Worm (Caenorhabditis elegans) whole organism, L1 larva: ENCODE measurements around the gene dsb-2.

Experiments used
- C04F5.9 ChIP-seq: sonication (generic microtip); optimal IDR thresholded peaks from 2 replicates; lab custom pipeline; 2016; ENCODE audit warnings: missing genetic modification characterization, missing compliant biosample characterization
- C34B4.2 ChIP-seq: sonication (generic microtip); optimal IDR thresholded peaks from 2 replicates; lab custom pipeline; 2017; ENCODE audit warnings: mild to moderate bottlenecking, missing genetic modification characterization, missing compliant biosample characterization
- aha-1 ChIP-seq: fragments of 150-350 bp; optimal IDR thresholded peaks from 2 replicates; lab custom pipeline; 2014; ENCODE audit warnings: missing biosample characterization, missing genetic modification characterization
- alr-1 ChIP-seq: fragments of 200-800 bp; sonication (Bioruptor generic); optimal IDR thresholded peaks from 2 replicates; lab custom pipeline; 2018; ENCODE audit warnings: borderline replicate concordance, mild to moderate bottlenecking, missing genetic modification characterization, missing compliant biosample characterization
- aly-2 ChIP-seq: fragments of 150-350 bp; optimal IDR thresholded peaks from 2 replicates; lab custom pipeline; 2014; ENCODE audit warnings: missing biosample characterization, missing genetic modification characterization
- blmp-1 ChIP-seq: fragments of 150-350 bp; optimal IDR thresholded peaks from 2 replicates; lab custom pipeline; 2014; ENCODE audit warnings: missing biosample characterization, missing genetic modification characterization
- ceh-63 ChIP-seq: fragments of 200-800 bp; sonication (Bioruptor generic); optimal IDR thresholded peaks from 2 replicates; lab custom pipeline; 2018; ENCODE audit warnings: mild to moderate bottlenecking, missing genetic modification characterization, missing compliant biosample characterization
- ceh-82 ChIP-seq, 3 experiments: fragments of 150-350 bp in 1 of 3; sonication (generic microtip) in 2 of 3; optimal IDR thresholded peaks; 2 replicates each; lab custom pipeline; 2014 to 2017; ENCODE audit warnings: missing biosample characterization in 3 of 3, missing genetic modification characterization in 3 of 3
- ceh-88 ChIP-seq: fragments of 200-800 bp; sonication (Bioruptor generic); IDR thresholded peaks from 2 replicates; pipeline ENCODE4 v1.3.6; 2022; ENCODE audit warnings: missing genetic modification characterization, missing compliant biosample characterization
- ces-1 ChIP-seq: fragments of 150-350 bp; optimal IDR thresholded peaks from 2 replicates; lab custom pipeline; 2014; ENCODE audit warnings: missing biosample characterization, missing genetic modification reagents, missing genetic modification characterization
- dpl-1 ChIP-seq, 3 experiments: fragments of 150-350 bp in 2 of 3; sonication (generic microtip) in 1 of 3; optimal IDR thresholded peaks; 2 replicates each; lab custom pipeline; 2014 to 2017; ENCODE audit warnings: missing biosample characterization in 3 of 3, missing genetic modification characterization in 3 of 3, missing genetic modification reagents in 3 of 3
- efl-3 ChIP-seq: fragments of 200-800 bp; sonication (Bioruptor generic); optimal IDR thresholded peaks from 2 replicates; lab custom pipeline; 2018; ENCODE audit warnings: mild to moderate bottlenecking, missing genetic modification characterization, missing compliant biosample characterization
- egl-13 ChIP-seq: sonication (generic microtip); optimal IDR thresholded peaks from 2 replicates; lab custom pipeline; 2016; ENCODE audit warnings: missing genotype, missing genetic modification reagents, missing genetic modification characterization, missing compliant biosample characterization
- egl-27 ChIP-seq, 2 experiments: fragments of 150-350 bp in 1 of 2; sonication (generic microtip); optimal IDR thresholded peaks; 3 replicates each; lab custom pipeline; 2017 to 2018; ENCODE audit warnings: missing biosample characterization in 2 of 2, missing genetic modification characterization in 2 of 2, missing genetic modification reagents in 2 of 2
- elt-3 ChIP-seq, 6 experiments: fragments of 150-350 bp in 1 of 6; sonication (generic microtip); optimal IDR thresholded peaks; 2 replicates each; lab custom pipeline; 2017 to 2018; ENCODE audit warnings: missing biosample characterization in 6 of 6, missing genetic modification characterization in 6 of 6, inconsistent platforms in 1 of 6
- ets-5 ChIP-seq: fragments of 200-800 bp; sonication (Bioruptor generic); IDR thresholded peaks from 2 replicates; pipeline ENCODE4 v1.3.6; 2022; ENCODE audit warnings: missing genetic modification characterization, missing compliant biosample characterization
- fkh-10 ChIP-seq: sonication (generic microtip); optimal IDR thresholded peaks from 2 replicates; lab custom pipeline; 2017; ENCODE audit warnings: missing biosample characterization, missing genetic modification reagents, missing genetic modification characterization
- fkh-8 ChIP-seq: sonication (generic microtip); optimal IDR thresholded peaks from 2 replicates; lab custom pipeline; 2016; ENCODE audit warnings: mild to moderate bottlenecking, missing genetic modification characterization, missing compliant biosample characterization
- fos-1 ChIP-seq: fragments of 150-350 bp; optimal IDR thresholded peaks from 2 replicates; lab custom pipeline; 2014; ENCODE audit warnings: missing biosample characterization, missing genetic modification characterization
- grh-1 ChIP-seq: fragments of 200-800 bp; sonication (Bioruptor generic); IDR thresholded peaks from 2 replicates; pipeline ENCODE4 v1.3.6; 2022; ENCODE audit warnings: missing genetic modification reagents, missing genetic modification characterization, missing compliant biosample characterization
- hlh-17 ChIP-seq: fragments of 200-800 bp; sonication (Bioruptor generic); optimal IDR thresholded peaks from 2 replicates; lab custom pipeline; 2018; ENCODE audit warnings: missing genetic modification characterization, mild to moderate bottlenecking, missing compliant biosample characterization, moderate library complexity, borderline replicate concordance
- hlh-4 ChIP-seq: sonication (generic microtip); optimal IDR thresholded peaks from 2 replicates; lab custom pipeline; 2016; ENCODE audit warnings: mild to moderate bottlenecking, missing genetic modification characterization, missing compliant biosample characterization
- lin-15B ChIP-seq: fragments of 150-350 bp; sonication (generic microtip); optimal IDR thresholded peaks from 3 replicates; lab custom pipeline; 2014; ENCODE audit warnings: missing biosample characterization, missing genetic modification characterization
- lin-35 ChIP-seq, 2 experiments: fragments of 150-350 bp; optimal IDR thresholded peaks; 2 replicates each; lab custom pipeline; 2014; ENCODE audit warnings: missing biosample characterization in 2 of 2, missing genetic modification characterization in 2 of 2, missing genetic modification reagents in 2 of 2
- lin-39 ChIP-seq: fragments of 150-350 bp; optimal IDR thresholded peaks from 2 replicates; lab custom pipeline; 2014; ENCODE audit warnings: missing biosample characterization, missing genetic modification reagents, missing genetic modification characterization
- lir-3 ChIP-seq: sonication (generic microtip); optimal IDR thresholded peaks from 2 replicates; lab custom pipeline; 2016; ENCODE audit warnings: mild to moderate bottlenecking, missing genetic modification characterization, moderate library complexity, missing compliant biosample characterization; ENCODE audit not compliant: poor library complexity
- mab-9 ChIP-seq: fragments of 200-800 bp; sonication (Bioruptor generic); IDR thresholded peaks from 2 replicates; pipeline ENCODE4 v1.3.6; 2022; ENCODE audit warnings: missing genetic modification reagents, missing genetic modification characterization, missing compliant biosample characterization
- mdl-1 ChIP-seq, 2 experiments: fragments of 150-350 bp; optimal IDR thresholded peaks; 2 replicates each; lab custom pipeline; 2014 to 2017; ENCODE audit warnings: missing biosample characterization in 2 of 2, missing genetic modification characterization in 2 of 2, inconsistent platforms in 1 of 2
- mef-2 ChIP-seq: fragments of 150-350 bp; optimal IDR thresholded peaks from 2 replicates; lab custom pipeline; 2014; ENCODE audit warnings: missing biosample characterization, missing genetic modification characterization
- mep-1 ChIP-seq: fragments of 150-350 bp; optimal IDR thresholded peaks from 2 replicates; lab custom pipeline; 2014; ENCODE audit warnings: missing biosample characterization, missing genetic modification characterization
- nhr-11 ChIP-seq: fragments of 150-350 bp; optimal IDR thresholded peaks from 2 replicates; lab custom pipeline; 2014; ENCODE audit warnings: missing biosample characterization, missing genetic modification characterization
- nhr-12 ChIP-seq: sonication (generic microtip); optimal IDR thresholded peaks from 2 replicates; lab custom pipeline; 2017; ENCODE audit warnings: missing biosample characterization, missing genetic modification characterization
- nhr-237 ChIP-seq: fragments of 150-350 bp; optimal IDR thresholded peaks from 2 replicates; lab custom pipeline; 2014; ENCODE audit warnings: missing biosample characterization, missing genetic modification characterization
- nhr-28 ChIP-seq: fragments of 150-350 bp; optimal IDR thresholded peaks from 2 replicates; lab custom pipeline; 2014; ENCODE audit warnings: missing biosample characterization, missing genetic modification characterization
- nhr-47 ChIP-seq: sonication (generic microtip); optimal IDR thresholded peaks from 2 replicates; lab custom pipeline; 2016; ENCODE audit warnings: mild to moderate bottlenecking, missing genetic modification characterization, moderate library complexity, missing compliant biosample characterization
- nhr-77 ChIP-seq: fragments of 150-350 bp; optimal IDR thresholded peaks from 2 replicates; lab custom pipeline; 2014; ENCODE audit warnings: missing biosample characterization, missing genetic modification characterization
- nhr-85 ChIP-seq: sonication (generic microtip); peaks from one replicate; lab custom pipeline; 2016; ENCODE audit warnings: missing genetic modification characterization, inconsistent platforms, missing compliant biosample characterization
- nhr-90 ChIP-seq: sonication (generic microtip); optimal IDR thresholded peaks from 2 replicates; lab custom pipeline; 2016; ENCODE audit warnings: mild to moderate bottlenecking, missing genetic modification characterization, missing compliant biosample characterization; ENCODE audit not compliant: poor library complexity
- pag-3 ChIP-seq: sonication (generic microtip); optimal IDR thresholded peaks from 2 replicates; lab custom pipeline; 2017; ENCODE audit warnings: missing genetic modification characterization, mild to moderate bottlenecking, missing compliant biosample characterization, antibody characterized with exemption, borderline replicate concordance; ENCODE audit not compliant: insufficient read depth
- pax-3 ChIP-seq: fragments of 200-800 bp; sonication (Bioruptor generic); optimal IDR thresholded peaks from 2 replicates; lab custom pipeline; 2018; ENCODE audit warnings: mild to moderate bottlenecking, missing genetic modification characterization, moderate library complexity, missing compliant biosample characterization
- pqm-1 ChIP-seq: sonication (generic microtip); optimal IDR thresholded peaks from 3 replicates; lab custom pipeline; 2017; ENCODE audit warnings: missing biosample characterization, missing genetic modification characterization
- rnt-1 ChIP-seq: sonication (generic microtip); optimal IDR thresholded peaks from 2 replicates; lab custom pipeline; 2016; ENCODE audit warnings: mild to moderate bottlenecking, missing genetic modification characterization, moderate library complexity, missing compliant biosample characterization
- skn-1 ChIP-seq: fragments of 150-350 bp; optimal IDR thresholded peaks from 2 replicates; lab custom pipeline; 2014; ENCODE audit warnings: missing biosample characterization, missing genetic modification characterization
- snu-23 ChIP-seq: sonication (generic microtip); optimal IDR thresholded peaks from 2 replicates; lab custom pipeline; 2016; ENCODE audit warnings: missing genetic modification characterization, missing compliant biosample characterization
- sup-37 ChIP-seq: fragments of 200-800 bp; sonication (Bioruptor generic); optimal IDR thresholded peaks from 2 replicates; lab custom pipeline; 2018; ENCODE audit warnings: mild to moderate bottlenecking, missing genetic modification characterization, missing compliant biosample characterization
- tbx-2 ChIP-seq: sonication (generic microtip); optimal IDR thresholded peaks from 2 replicates; lab custom pipeline; 2016; ENCODE audit warnings: missing genetic modification characterization, missing compliant biosample characterization
- tlp-1 ChIP-seq: fragments of 150-350 bp; optimal IDR thresholded peaks from 2 replicates; lab custom pipeline; 2014; ENCODE audit warnings: missing biosample characterization, missing genetic modification characterization
- unc-30 ChIP-seq: sonication (generic microtip); optimal IDR thresholded peaks from 2 replicates; lab custom pipeline; 2017; ENCODE audit warnings: missing biosample characterization, missing genetic modification characterization
- unc-62 ChIP-seq: fragments of 150-350 bp; optimal IDR thresholded peaks from 2 replicates; lab custom pipeline; 2014; ENCODE audit warnings: missing biosample characterization, missing genetic modification reagents, missing genetic modification characterization
- unc-86 ChIP-seq: sonication (generic microtip); optimal IDR thresholded peaks from 2 replicates; lab custom pipeline; 2016; ENCODE audit warnings: missing genetic modification characterization, missing compliant biosample characterization
- vab-15 ChIP-seq: sonication (generic microtip); optimal IDR thresholded peaks from 2 replicates; lab custom pipeline; 2017; ENCODE audit warnings: missing genotype, mild to moderate bottlenecking, missing genetic modification characterization, missing compliant biosample characterization
- ztf-4 ChIP-seq: fragments of 150-350 bp; optimal IDR thresholded peaks from 2 replicates; lab custom pipeline; 2014; ENCODE audit warnings: missing biosample characterization, missing genetic modification characterization

Gene dsb-2

ce11 chrII:14383644-14384043 is 27.3 kb upstream of the dsb-2 start, which contains the start of gene mes-2 (continued):
- TF ChIP-seq dpl-1 (GFP tag; optimal IDR thresholded peaks at IDR 0.05; lab: Kevin White, UChicago) (peak; percentile 98 to 99 (median 99)), nhr-77 (tag; lab: Kevin White, UChicago) (peak; percentile 88), ztf-4 (tag; lab: Kevin White, UChicago) (peak; percentile 73), unc-86 (tag; lab: Kevin White, UChicago) (peak; percentile 76), nhr-28 (tag; lab: Kevin White, UChicago) (no peak), hlh-4 (tag; lab: Kevin White, UChicago) (no peak), fkh-10 (peak; percentile 20), nhr-12 (no peak), lin-15B (peak; percentile 77), aha-1 (tag; lab: Kevin White, UChicago) (no peak), unc-62 (GFP tag; lab: Kevin White, UChicago) (no peak), fos-1 (tag; lab: Kevin White, UChicago) (peak; percentile 79), C04F5.9 (tag; lab: Kevin White, UChicago) (peak; percentile 26), pax-3 (tag; lab: Kevin White, UChicago) (peak; percentile 26), nhr-85 (tag; lab: Kevin White, UChicago) (peak; percentile 83), efl-3 (GFP tag; lab: Kevin White, UChicago) (no peak), blmp-1 (no peak), rnt-1 (tag; lab: Kevin White, UChicago) (peak; percentile 88), unc-30 (tag; lab: Kevin White, UChicago) (no peak), sup-37 (GFP tag; lab: Kevin White, UChicago) (no peak), nhr-237 (tag; lab: Kevin White, UChicago) (peak; percentile 21), snu-23 (GFP tag; lab: Kevin White, UChicago) (peak; percentile 90), egl-13 (tag; lab: Kevin White, UChicago) (peak; percentile 43), tlp-1 (tag; lab: Kevin White, UChicago) (no peak), mdl-1 (tag; optimal IDR thresholded peaks at IDR 0.05; lab: Kevin White, UChicago) (peak in 1 of 2 experiments; percentile 78), aly-2 (tag; lab: Kevin White, UChicago) (peak; percentile 81), nhr-47 (tag; lab: Kevin White, UChicago) (peak; percentile 92), egl-27 (tag; optimal IDR thresholded peaks at IDR 0.05; lab: Kevin White, UChicago) (no peak), lin-39 (peak; percentile 49), lin-35 (GFP tag; optimal IDR thresholded peaks at IDR 0.05; lab: Kevin White, UChicago) (peak; percentile 98 to 99), mef-2 (tag; lab: Kevin White, UChicago) (no peak), lir-3 (tag; lab: Kevin White, UChicago) (peak; percentile 6), ceh-88 (GFP tag; lab: Robert Waterston, UW) (peak; percentile 46; the same call in 1 of the 2 replicates), alr-1 (tag; lab: Kevin White, UChicago) (no peak), nhr-90 (peak; percentile 86), vab-15 (tag; lab: Kevin White, UChicago) (peak; percentile 6), C34B4.2 (tag; lab: Kevin White, UChicago) (no peak), fkh-8 (tag; lab: Kevin White, UChicago) (peak; percentile 73), mep-1 (tag; lab: Kevin White, UChicago) (peak; percentile 86), nhr-11 (tag; lab: Kevin White, UChicago) (peak; percentile 65), skn-1 (tag; lab: Kevin White, UChicago) (peak; percentile 72), ets-5 (GFP tag; lab: Robert Waterston, UW) (no peak), pag-3 (no peak), pqm-1 (tag; lab: Kevin White, UChicago) (no peak), ceh-82 (tag; optimal IDR thresholded peaks at IDR 0.05; lab: Kevin White, UChicago) (peak; percentile 80 to 92 (median 89)), tbx-2 (peak; percentile 83), ceh-63 (GFP tag; lab: Kevin White, UChicago) (no peak), mab-9 (GFP tag; lab: Robert Waterston, UW) (0 out of 2 replicates have a peak, but pooled peaks have one; percentile 31), ces-1 (GFP tag; lab: Kevin White, UChicago) (no peak), elt-3 (tag; optimal IDR thresholded peaks at IDR 0.05; lab: Kevin White, UChicago) (peak in 2 of 6 experiments; percentile 27 to 39), hlh-17 (GFP tag; lab: Kevin White, UChicago) (no peak), grh-1 (GFP tag; lab: Robert Waterston, UW) (peak; percentile 59; the same call in 1 of the 2 replicates)
